Fruit fly (Drosophila melanogaster) whole organism, adult: ENCODE results near the gene vri.

Experiments used
- CG11617 ChIP-seq: fragments of 200-800 bp; sonication (Bioruptor generic); optimal IDR thresholded peaks from 2 replicates; lab custom pipeline; 2017; ENCODE audit warnings: mild to moderate bottlenecking, missing biosample characterization, missing genetic modification reagents, missing genetic modification characterization
- CG12768 ChIP-seq: fragments of 200-800 bp; sonication (Bioruptor generic); optimal IDR thresholded peaks from 2 replicates; lab custom pipeline; 2017; ENCODE audit warnings: missing biosample characterization, missing genetic modification characterization, mild to moderate bottlenecking, moderate library complexity, missing genetic modification reagents
- CG14711 ChIP-seq: fragments of 200-800 bp; sonication (Bioruptor generic); optimal IDR thresholded peaks from 2 replicates; lab custom pipeline; 2018; ENCODE audit warnings: missing biosample characterization, mild to moderate bottlenecking, missing genetic modification characterization, moderate library complexity
- CG1620 ChIP-seq: fragments of 200-800 bp; sonication (Bioruptor generic); optimal IDR thresholded peaks from 2 replicates; lab custom pipeline; 2016; ENCODE audit warnings: missing biosample characterization, missing genetic modification characterization
- CG33017 ChIP-seq: fragments of 200-800 bp; sonication (Bioruptor generic); optimal IDR thresholded peaks from 2 replicates; lab custom pipeline; 2018; ENCODE audit warnings: missing biosample characterization, mild to moderate bottlenecking, missing genetic modification characterization, moderate library complexity
- CG7045 ChIP-seq: fragments of 200-800 bp; sonication (Bioruptor generic); optimal IDR thresholded peaks from 2 replicates; lab custom pipeline; 2017; ENCODE audit warnings: missing biosample characterization, mild to moderate bottlenecking, missing genetic modification characterization
- CG7101 ChIP-seq: fragments of 200-800 bp; sonication (Bioruptor generic); optimal IDR thresholded peaks from 2 replicates; lab custom pipeline; 2018; ENCODE audit warnings: missing biosample characterization, mild to moderate bottlenecking, missing genetic modification characterization, moderate library complexity
- Clk ChIP-seq: fragments of 200-800 bp; sonication (Bioruptor generic); optimal IDR thresholded peaks from 2 replicates; lab custom pipeline; 2017; ENCODE audit warnings: missing biosample characterization, missing genetic modification characterization
- Crg-1 ChIP-seq: fragments of 200-800 bp; sonication (Bioruptor generic); optimal IDR thresholded peaks from 2 replicates; lab custom pipeline; 2016; ENCODE audit warnings: missing biosample characterization, missing genetic modification characterization
- Hr96 ChIP-seq: fragments of 200-800 bp; sonication (Bioruptor generic); optimal IDR thresholded peaks from 2 replicates; lab custom pipeline; 2016; ENCODE audit warnings: missing biosample characterization, missing genetic modification characterization
- Mnt ChIP-seq: fragments of 200-800 bp; sonication (Bioruptor generic); optimal IDR thresholded peaks from 2 replicates; lab custom pipeline; 2016; ENCODE audit warnings: missing biosample characterization, mild to moderate bottlenecking, missing genetic modification characterization
- bab1 ChIP-seq: fragments of 200-800 bp; sonication (Bioruptor generic); optimal IDR thresholded peaks from 3 replicates; lab custom pipeline; 2019; ENCODE audit warnings: missing biosample characterization, mild to moderate bottlenecking, missing genetic modification characterization, moderate library complexity
- cic ChIP-seq: fragments of 200-800 bp; sonication (Bioruptor generic); optimal IDR thresholded peaks from 2 replicates; lab custom pipeline; 2017; ENCODE audit warnings: missing biosample characterization, mild to moderate bottlenecking, missing genetic modification characterization, moderate library complexity
- cnc ChIP-seq, 2 experiments: fragments of >200 bp; optimal IDR thresholded peaks; 2 replicates each; lab custom pipeline; 2017
- kay ChIP-seq: fragments of 200-800 bp; sonication (Bioruptor generic); peaks from one replicate; lab custom pipeline; 2016; ENCODE audit warnings: missing biosample characterization, missing genetic modification characterization, borderline replicate concordance
- ovo ChIP-seq: fragments of 200-800 bp; sonication (Bioruptor generic); optimal IDR thresholded peaks from 2 replicates; lab custom pipeline; 2016; ENCODE audit warnings: missing biosample characterization, missing genetic modification characterization
- pad ChIP-seq: fragments of 200-800 bp; sonication (Bioruptor generic); optimal IDR thresholded peaks from 3 replicates; lab custom pipeline; 2017; ENCODE audit warnings: missing biosample characterization, missing genetic modification characterization, mild to moderate bottlenecking, moderate library complexity, missing genetic modification reagents
- tj ChIP-seq: fragments of 200-800 bp; sonication (Bioruptor generic); optimal IDR thresholded peaks from 3 replicates; lab custom pipeline; 2017; ENCODE audit warnings: missing biosample characterization, mild to moderate bottlenecking, missing genetic modification characterization, moderate library complexity
- toe ChIP-seq: fragments of 200-800 bp; sonication (Bioruptor generic); optimal IDR thresholded peaks from 2 replicates; lab custom pipeline; 2016; ENCODE audit warnings: missing biosample characterization, missing genetic modification characterization

vri gene

dm6 chr2L:5247384-5247783 is 41.4 kb upstream of the vri start:
- TF ChIP-seq tj (GFP tag; lab: Kevin White, UChicago) (no peak), pad (GFP tag; lab: Kevin White, UChicago) (no peak), ovo (GFP tag; lab: Kevin White, UChicago) (no peak), bab1 (GFP tag; lab: Kevin White, UChicago) (no peak)

dm6 chr2L:5247812-5248211 is 40.9 kb upstream of the vri start:
- TF ChIP-seq pad (GFP tag; lab: Kevin White, UChicago) (no peak), CG33017 (tag; lab: Kevin White, UChicago) (no peak), CG7101 (tag; lab: Kevin White, UChicago) (no peak)

dm6 chr2L:5248582-5248981 is 40.2 kb upstream of the vri start:
- no peak for TF ChIP-seq Hr96
- no peak for TF ChIP-seq Crg-1 (GFP tag; lab: Kevin White, UChicago)
- no peak for TF ChIP-seq CG11617 (GFP tag; lab: Kevin White, UChicago)
- no peak for TF ChIP-seq CG12768 (GFP tag; lab: Kevin White, UChicago)
- TF ChIP-seq kay (GFP tag; lab: Kevin White, UChicago): peak; percentile 73
- no peak for TF ChIP-seq CG33017 (tag; lab: Kevin White, UChicago)
- TF ChIP-seq bab1 (GFP tag; lab: Kevin White, UChicago): no peak
- no peak for TF ChIP-seq Mnt (GFP tag; lab: Kevin White, UChicago)

DNA sequence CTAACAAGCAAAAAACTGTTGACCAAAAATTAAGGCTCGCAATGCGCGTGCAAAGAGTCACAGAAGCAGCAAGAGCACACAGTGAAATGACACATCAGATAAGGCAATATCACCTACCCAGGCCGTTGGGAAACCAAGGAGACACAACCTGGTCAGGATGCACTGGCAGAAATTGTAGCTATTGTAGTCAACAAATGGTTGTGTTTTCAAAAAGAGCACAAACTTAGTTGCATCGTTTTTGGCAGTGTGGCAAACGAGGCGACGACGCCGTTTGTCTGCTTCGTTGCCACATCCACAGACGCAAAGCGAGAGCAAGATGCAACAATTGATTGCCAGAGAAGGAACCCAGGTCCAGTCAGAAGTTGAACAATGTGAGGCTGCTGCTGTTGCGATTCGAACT is 39.0 kb upstream of the vri start:
- TF ChIP-seq tj (GFP tag; lab: Kevin White, UChicago): no peak
- no peak for TF ChIP-seq CG14711 (tag; lab: Kevin White, UChicago)
- no peak for TF ChIP-seq pad (GFP tag; lab: Kevin White, UChicago)
- TF ChIP-seq CG7045 (GFP tag; lab: Kevin White, UChicago): no peak
- no peak for TF ChIP-seq ovo (GFP tag; lab: Kevin White, UChicago)
- no peak for TF ChIP-seq CG11617 (GFP tag; lab: Kevin White, UChicago)
- TF ChIP-seq kay (GFP tag; lab: Kevin White, UChicago): no peak
- no peak for TF ChIP-seq CG1620 (GFP tag; lab: Kevin White, UChicago)
- no peak for TF ChIP-seq Crg-1 (GFP tag; lab: Kevin White, UChicago)

DNA sequence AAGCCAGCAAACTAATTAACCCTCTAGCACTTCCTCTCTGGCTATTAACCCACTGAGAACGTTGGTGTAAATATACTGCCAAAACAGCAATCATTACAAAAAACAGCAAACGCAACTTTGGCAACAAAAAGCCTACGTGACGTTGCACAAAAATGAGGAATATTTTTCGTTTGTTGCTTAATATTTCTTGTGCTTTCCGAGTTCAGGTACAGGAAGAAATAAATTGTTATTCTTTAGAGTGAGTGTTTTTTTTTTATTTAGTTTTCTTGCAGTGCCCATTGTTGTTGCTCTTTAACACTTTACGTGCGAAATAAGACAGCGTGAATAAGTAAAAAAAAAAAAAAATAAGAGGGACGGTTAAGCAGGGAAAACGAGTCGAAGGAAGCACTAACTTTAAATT is 37.6 kb upstream of the vri start:
- TF ChIP-seq Mnt (GFP tag; lab: Kevin White, UChicago) (no peak), kay (GFP tag; lab: Kevin White, UChicago) (peak; percentile 25)

DNA sequence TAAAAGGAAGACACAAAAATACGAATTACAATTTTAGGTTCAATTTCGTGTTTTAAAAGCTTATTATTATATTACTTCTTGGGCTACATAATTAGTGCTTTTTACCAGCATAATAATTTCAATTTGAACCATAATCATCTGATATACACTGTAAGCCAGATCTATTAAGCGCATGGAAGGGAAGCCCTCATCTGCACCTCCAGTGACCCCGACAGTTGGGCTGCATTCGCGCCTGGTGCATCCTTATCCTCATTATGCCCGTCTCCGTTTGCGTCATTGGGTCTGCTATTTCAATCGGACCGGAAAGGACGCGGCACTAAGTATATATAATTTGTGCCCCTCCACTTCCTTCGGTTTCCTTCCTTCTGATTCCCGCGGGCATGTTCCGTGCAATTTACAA is 37.0 kb upstream of the vri start:
- TF ChIP-seq CG11617 (GFP tag; lab: Kevin White, UChicago): no peak
- TF ChIP-seq CG12768 (GFP tag; lab: Kevin White, UChicago): no peak
- no peak for TF ChIP-seq cic (GFP tag; lab: Kevin White, UChicago)
- TF ChIP-seq Clk (GFP tag; lab: Kevin White, UChicago): no peak
- TF ChIP-seq toe: no peak
- no peak for TF ChIP-seq cnc (optimal IDR thresholded peaks at IDR 0.05; lab: Kevin White, UChicago)

dm6 chr2L:5252399-5253030 is 36.2 kb upstream of the vri start:
- no peak for TF ChIP-seq Mnt (GFP tag; lab: Kevin White, UChicago)
- no peak for TF ChIP-seq CG1620 (GFP tag; lab: Kevin White, UChicago)

DNA sequence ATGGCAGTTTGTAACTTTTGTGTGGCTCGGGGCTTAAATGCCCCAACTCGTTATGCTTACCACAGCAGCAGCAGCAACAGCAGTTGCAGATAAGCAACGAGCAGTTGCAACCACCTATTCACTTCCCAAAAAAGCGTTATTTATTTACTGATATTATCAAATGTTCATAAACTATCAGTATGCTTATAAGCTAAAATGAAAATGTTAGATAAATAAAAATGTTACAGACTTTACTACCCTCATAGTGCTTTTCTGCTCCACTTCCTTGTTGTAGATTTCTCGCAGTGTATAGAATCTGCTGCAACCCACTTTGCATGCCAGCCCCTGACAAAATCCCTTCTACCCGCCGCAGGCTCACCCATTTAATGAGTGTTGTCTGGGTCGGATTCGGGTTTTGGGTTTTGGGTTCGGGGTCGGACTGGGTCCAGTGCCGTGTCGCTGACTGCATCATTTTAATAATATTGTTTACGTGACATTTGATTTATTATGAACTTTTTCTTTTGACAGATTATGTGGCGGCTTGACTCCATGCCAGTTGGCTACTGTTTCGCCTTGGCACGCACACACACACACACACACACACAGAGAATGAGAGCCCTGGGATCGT is 34.5 kb upstream of the vri start:
- no peak for TF ChIP-seq tj (GFP tag; lab: Kevin White, UChicago)
- TF ChIP-seq pad (GFP tag; lab: Kevin White, UChicago): no peak
- TF ChIP-seq CG11617 (GFP tag; lab: Kevin White, UChicago): no peak
